Fruit fly (Drosophila melanogaster): ENCODE measurements around the gene Mo25.

The Mo25 gene

DNA sequence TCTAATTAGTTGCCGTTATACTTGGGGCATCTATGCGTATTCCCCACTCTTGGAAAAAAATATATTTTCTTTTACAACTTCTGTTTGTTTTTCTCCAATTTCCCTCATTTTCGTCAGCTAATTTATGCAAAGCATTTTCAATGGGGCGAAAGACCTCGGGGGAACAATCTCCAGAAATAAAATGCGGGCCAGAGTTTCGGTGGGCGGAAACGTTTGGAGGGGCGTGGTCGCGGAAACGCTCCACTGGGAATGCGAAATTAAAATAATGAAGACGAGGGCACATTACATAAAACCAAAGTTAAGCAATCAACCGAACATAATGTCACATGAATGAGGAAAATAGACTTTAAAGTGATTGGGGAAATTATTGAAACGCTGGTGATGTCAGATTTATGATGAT, 25.8 kb upstream of the Mo25 start:
- TF ChIP-seq Jra (GFP tag; optimal IDR thresholded peaks at IDR 0.05) (no peak), ey (GFP tag; optimal IDR thresholded peaks at IDR 0.05) (no peak), HLH106 (tag; optimal IDR thresholded peaks at IDR 0.05) (no peak), CG9705 (GFP tag; optimal IDR thresholded peaks at IDR 0.05) (no peak), Mio (GFP tag; optimal IDR thresholded peaks at IDR 0.05) (no peak), Vsx2 (GFP tag; optimal IDR thresholded peaks at IDR 0.05; ENCODE audit: partially characterized antibody) (no peak), usp (GFP tag; optimal IDR thresholded peaks at IDR 0.05) (no peak), sv (GFP tag; optimal IDR thresholded peaks at IDR 0.05) (no peak), psq (GFP tag; optimal IDR thresholded peaks at IDR 0.05) (no peak), Hr83 (GFP tag; optimal IDR thresholded peaks at IDR 0.05; ENCODE audit: poor library complexity, severe bottlenecking) (no peak), Hr78 (GFP tag; optimal IDR thresholded peaks at IDR 0.05) (no peak)

- peak in 1 of 2 experiments; percentile 11 for TF ChIP-seq foxo (GFP tag; optimal IDR thresholded peaks at IDR 0.05)
- no peak for TF ChIP-seq Dfd (GFP tag; optimal IDR thresholded peaks at IDR 0.05)
- TF ChIP-seq h (GFP tag; optimal IDR thresholded peaks at IDR 0.05) = peak; percentile 4
- peak; percentile 0 for TF ChIP-seq HLH106 (tag; optimal IDR thresholded peaks at IDR 0.05)
- TF ChIP-seq Hr78 (GFP tag; optimal IDR thresholded peaks at IDR 0.05) = no peak
- no peak for TF ChIP-seq Rel (GFP tag; optimal IDR thresholded peaks at IDR 0.05)
- no peak for TF ChIP-seq Rel (tag; optimal IDR thresholded peaks at IDR 0.05)
- TF ChIP-seq Vsx2 (GFP tag; optimal IDR thresholded peaks at IDR 0.05; ENCODE audit: partially characterized antibody) = no peak
- peak; percentile 38 for TF ChIP-seq rgr (GFP tag; optimal IDR thresholded peaks at IDR 0.05)
- TF ChIP-seq Mio (GFP tag; optimal IDR thresholded peaks at IDR 0.05) = no peak
- TF ChIP-seq CG9705 (GFP tag; optimal IDR thresholded peaks at IDR 0.05) = no peak
- TF ChIP-seq dmrt93B (GFP tag; optimal IDR thresholded peaks at IDR 0.05) = no peak
Observed at dm6 chr3L:16640509-16641068, 25.3 kb upstream of the Mo25 start.

dm6 chr3L:16638639-16639388, 23.5 kb upstream of the Mo25 start:
- no peak for TF ChIP-seq dmrt93B (GFP tag; optimal IDR thresholded peaks at IDR 0.05)
- peak; percentile 29 for TF ChIP-seq fru (GFP tag; optimal IDR thresholded peaks at IDR 0.05)
- no peak for TF ChIP-seq lola (GFP tag; optimal IDR thresholded peaks at IDR 0.05)
- no peak for TF ChIP-seq Rel (GFP tag; optimal IDR thresholded peaks at IDR 0.05)
- no peak for TF ChIP-seq Rel (tag; optimal IDR thresholded peaks at IDR 0.05)
- peak; percentile 2 for TF ChIP-seq Sp1 (GFP tag; optimal IDR thresholded peaks at IDR 0.05)
- TF ChIP-seq rgr (GFP tag; optimal IDR thresholded peaks at IDR 0.05) = no peak
- peak in 1 of 2 experiments; percentile 31 for TF ChIP-seq foxo (GFP tag; optimal IDR thresholded peaks at IDR 0.05)
- TF ChIP-seq brk (GFP tag; optimal IDR thresholded peaks at IDR 0.05) = no peak
- TF ChIP-seq CrebA (GFP tag; optimal IDR thresholded peaks at IDR 0.05; ENCODE audit: borderline replicate concordance) = no peak
- TF ChIP-seq Dif (GFP tag; optimal IDR thresholded peaks at IDR 0.05; ENCODE audit: partially characterized antibody) = peak; percentile 11
- peak; percentile 78 for TF ChIP-seq psq (GFP tag; optimal IDR thresholded peaks at IDR 0.05)
- TF ChIP-seq Mio (GFP tag; optimal IDR thresholded peaks at IDR 0.05) = no peak
- TF ChIP-seq tai (GFP tag; optimal IDR thresholded peaks at IDR 0.05) = no peak
- no peak for TF ChIP-seq sage (GFP tag; optimal IDR thresholded peaks at IDR 0.05)
- peak; percentile 14 for TF ChIP-seq HLH106 (tag; optimal IDR thresholded peaks at IDR 0.05)
- no peak for TF ChIP-seq GATAd (GFP tag; optimal IDR thresholded peaks at IDR 0.05)
- TF ChIP-seq CG32264 (GFP tag; optimal IDR thresholded peaks at IDR 0.05) = no peak
- TF ChIP-seq Abd-B (GFP tag; optimal IDR thresholded peaks at IDR 0.05) = no peak
- TF ChIP-seq h (GFP tag; optimal IDR thresholded peaks at IDR 0.05) = peak; percentile 14

DNA sequence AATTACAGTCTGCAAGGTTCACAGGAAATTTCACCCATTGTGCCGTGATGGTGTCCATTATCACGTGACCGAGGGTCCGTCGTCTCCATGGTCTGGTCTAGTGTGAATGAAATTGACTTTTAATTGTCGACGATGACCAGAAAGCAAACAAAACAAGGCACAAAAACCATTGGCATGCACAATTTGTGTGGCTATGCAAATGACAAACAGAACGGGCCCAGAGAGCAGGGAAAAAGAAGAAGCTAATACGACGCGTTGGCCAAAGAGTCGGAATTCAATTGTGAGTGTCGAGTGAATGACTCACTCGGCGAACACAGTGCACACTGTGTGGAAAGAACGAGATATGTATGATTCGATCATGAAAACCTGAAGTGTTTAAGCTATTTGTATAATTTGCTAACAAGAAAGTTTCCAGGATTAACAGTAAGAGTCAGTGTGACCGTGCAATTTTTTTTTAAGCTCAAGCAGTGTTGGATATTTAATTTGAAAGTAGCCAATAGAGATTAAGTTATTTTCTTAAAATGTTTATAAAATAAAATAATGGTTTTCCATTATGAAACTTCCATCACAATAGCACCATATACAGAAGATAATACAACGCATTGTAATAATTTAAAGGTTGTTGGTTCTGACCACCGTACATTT, 20.4 kb upstream of the Mo25 start:
- TF ChIP-seq ey (GFP tag; optimal IDR thresholded peaks at IDR 0.05) (peak; percentile 14), br (GFP tag; optimal IDR thresholded peaks at IDR 0.05) (no peak), CG9705 (GFP tag; optimal IDR thresholded peaks at IDR 0.05) (no peak), h (GFP tag; optimal IDR thresholded peaks at IDR 0.05) (peak; percentile 33), dl (GFP tag; optimal IDR thresholded peaks at IDR 0.05; ENCODE audit: insufficient read depth in 1 of 2, partially characterized antibody in 2 of 2) (no peak), Jra (GFP tag; optimal IDR thresholded peaks at IDR 0.05) (peak; percentile 20), foxo (GFP tag; optimal IDR thresholded peaks at IDR 0.05) (peak in 1 of 2 experiments; percentile 21), psq (GFP tag; optimal IDR thresholded peaks at IDR 0.05) (peak; percentile 14), dsf (GFP tag; optimal IDR thresholded peaks at IDR 0.05; ENCODE audit: borderline replicate concordance) (no peak), usp (GFP tag; optimal IDR thresholded peaks at IDR 0.05) (no peak), dmrt93B (GFP tag; optimal IDR thresholded peaks at IDR 0.05) (no peak), Mio (GFP tag; optimal IDR thresholded peaks at IDR 0.05) (no peak), rgr (GFP tag; optimal IDR thresholded peaks at IDR 0.05) (peak; percentile 13), N (GFP tag; optimal IDR thresholded peaks at IDR 0.05) (no peak)

Data from whole organism, wandering third instar larva.